Worm (Caenorhabditis elegans): ENCODE data around the gene unc-69.

Gene unc-69

DNA sequence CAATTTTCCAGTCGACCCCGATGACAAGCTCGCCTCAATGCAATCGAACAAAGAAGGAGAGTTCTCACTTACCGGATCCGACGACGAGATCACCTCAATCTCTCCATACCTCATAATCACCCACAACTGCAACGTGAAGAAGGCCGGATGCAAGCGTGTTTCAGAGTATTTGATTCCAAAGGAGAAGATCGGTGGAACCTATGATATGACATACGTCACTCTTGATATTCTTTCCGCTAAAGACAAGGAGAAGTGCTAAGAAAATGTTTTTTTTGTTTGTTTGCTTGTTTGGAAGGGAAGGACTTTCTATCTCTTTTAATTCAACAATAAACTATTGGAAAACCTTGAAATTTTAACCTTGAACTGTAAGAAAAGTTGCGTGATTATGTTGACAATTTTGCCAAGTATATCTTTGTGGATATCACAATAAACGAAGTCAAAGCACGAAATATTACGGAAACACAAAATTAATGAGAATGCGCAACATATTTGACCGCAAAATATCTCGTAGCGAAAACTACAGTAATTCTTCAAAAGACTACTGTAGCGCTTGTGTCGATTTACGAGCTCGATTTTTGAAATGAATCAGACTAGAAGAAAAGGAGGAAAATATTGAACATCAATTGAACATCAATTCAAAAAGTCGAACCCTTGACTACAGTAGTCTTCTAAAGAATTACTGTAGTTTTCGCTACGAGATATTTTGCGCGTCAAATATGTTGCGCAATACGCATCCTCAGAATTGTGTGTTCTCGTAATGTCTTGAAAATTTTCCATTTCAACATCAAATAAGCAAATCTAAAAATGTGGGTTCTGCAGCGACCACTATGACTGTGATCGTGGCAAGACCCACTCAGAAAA, 20.5 kb downstream of the unc-69 start:
- TF ChIP-seq nhr-20 (tag; optimal IDR thresholded peaks at IDR 0.05) (peak; percentile 40), blmp-1 (tag; optimal IDR thresholded peaks at IDR 0.05) (peak; percentile 25), unc-30 (tag; optimal IDR thresholded peaks at IDR 0.05) (no peak), jun-1 (tag; optimal IDR thresholded peaks at IDR 0.05) (no peak), lir-3 (tag; optimal IDR thresholded peaks at IDR 0.05; ENCODE audit: poor library complexity) (no peak), grh-1 (GFP tag; IDR thresholded peaks at IDR 0.05) (peak; percentile 12; the same call in 1 of the 2 replicates), elt-3 (tag; optimal IDR thresholded peaks at IDR 0.05) (peak in 1 of 6 experiments; percentile 67), nhr-47 (tag; optimal IDR thresholded peaks at IDR 0.05) (peak; percentile 26), snu-23 (GFP tag; optimal IDR thresholded peaks at IDR 0.05) (peak; percentile 27), lin-15B (tag; optimal IDR thresholded peaks at IDR 0.05) (no peak), mef-2 (tag; optimal IDR thresholded peaks at IDR 0.05) (no peak), nhr-85 (tag) (peak; percentile 88), isw-1 (GFP tag; IDR thresholded peaks at IDR 0.05) (no peak), efl-1 (optimal IDR thresholded peaks at IDR 0.05) (no peak), efl-1 (GFP tag; optimal IDR thresholded peaks at IDR 0.05 in 1 of 2) (peak in 1 of 2 experiments; percentile 4), nhr-90 (tag; optimal IDR thresholded peaks at IDR 0.05; ENCODE audit: poor library complexity) (peak; percentile 37), pag-3 (tag; optimal IDR thresholded peaks at IDR 0.05; ENCODE audit: borderline replicate concordance, insufficient read depth) (no peak), dpl-1 (GFP tag; optimal IDR thresholded peaks at IDR 0.05) (no peak), unc-98 (GFP tag; IDR thresholded peaks at IDR 0.05) (no peak), unc-62 (GFP tag; optimal IDR thresholded peaks at IDR 0.05) (no peak), unc-130 (tag; optimal IDR thresholded peaks at IDR 0.05) (no peak), egl-27 (tag; optimal IDR thresholded peaks at IDR 0.05) (no peak), skn-1 (tag; optimal IDR thresholded peaks at IDR 0.05) (no peak), nhr-76 (tag; optimal IDR thresholded peaks at IDR 0.05) (no peak), lin-14 (GFP tag; optimal IDR thresholded peaks at IDR 0.05) (peak; percentile 53), nhr-237 (tag; optimal IDR thresholded peaks at IDR 0.05) (no peak), nhr-71 (tag; optimal IDR thresholded peaks at IDR 0.05) (peak; percentile 37)

DNA sequence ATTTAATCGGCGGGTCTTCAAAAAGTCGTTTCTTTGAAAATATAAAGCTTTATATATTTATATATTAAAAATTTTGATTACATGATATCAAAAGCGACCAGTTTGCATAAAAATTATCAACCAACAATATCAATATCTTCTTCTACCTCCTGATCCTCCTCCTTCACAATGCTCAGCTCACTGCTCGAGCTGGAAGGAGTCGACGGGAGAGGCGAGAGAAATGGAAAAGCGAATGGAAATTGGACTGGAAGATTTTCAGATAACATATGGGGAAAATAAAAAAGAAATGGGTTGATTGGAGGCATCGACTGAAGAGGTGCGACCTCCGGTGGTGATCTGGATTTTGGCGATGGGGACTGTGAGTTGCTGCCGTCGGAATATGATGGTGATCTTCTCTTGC, 21.2 kb downstream of the unc-69 start:
- TF ChIP-seq efl-1 (optimal IDR thresholded peaks at IDR 0.05) (no peak), efl-1 (GFP tag; optimal IDR thresholded peaks at IDR 0.05 in 1 of 2) (peak in 1 of 2 experiments; percentile 56), fkh-10 (GFP tag; optimal IDR thresholded peaks at IDR 0.05) (no peak)

DNA sequence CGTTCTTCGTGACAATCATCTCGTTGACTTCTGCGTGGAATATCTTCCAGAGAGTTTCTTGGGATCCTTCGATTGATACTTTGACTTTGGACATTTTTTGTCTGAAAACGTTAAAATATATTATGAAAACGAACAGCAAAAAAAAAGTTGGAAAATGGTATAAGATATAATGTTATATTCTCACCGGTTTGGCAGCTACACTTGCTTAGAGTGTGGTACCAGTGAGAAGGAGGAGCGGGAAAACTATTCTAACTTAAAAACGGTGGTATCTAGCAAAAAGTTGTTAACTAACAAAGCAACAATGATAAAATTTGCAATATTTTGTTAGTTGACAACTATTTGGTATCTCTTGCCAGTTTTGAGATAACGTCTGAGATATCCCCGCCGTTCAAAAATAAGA, 23.0 kb downstream of the unc-69 start, which contains the start of gene tbx-9:
TSS of gene tbx-9 (minus strand) at position 101 of the 400 bp plus-strand sequence.
- TF ChIP-seq nhr-237 (tag; optimal IDR thresholded peaks at IDR 0.05) (no peak), nhr-47 (tag; optimal IDR thresholded peaks at IDR 0.05) (no peak), unc-30 (tag; optimal IDR thresholded peaks at IDR 0.05) (no peak), elt-3 (tag; optimal IDR thresholded peaks at IDR 0.05) (no peak), ets-5 (GFP tag; IDR thresholded peaks at IDR 0.05) (no peak), ztf-11 (tag; optimal IDR thresholded peaks at IDR 0.05) (no peak), skn-1 (tag; optimal IDR thresholded peaks at IDR 0.05) (no peak), fkh-10 (GFP tag; optimal IDR thresholded peaks at IDR 0.05) (no peak), pqm-1 (tag; optimal IDR thresholded peaks at IDR 0.05) (no peak), hlh-4 (tag; optimal IDR thresholded peaks at IDR 0.05) (no peak), nhr-19 (GFP tag; conservative IDR thresholded peaks at IDR 0.05) (no peak), grh-1 (GFP tag; IDR thresholded peaks at IDR 0.05) (no peak), tbx-2 (tag; optimal IDR thresholded peaks at IDR 0.05) (no peak), elt-2 (tag; optimal IDR thresholded peaks at IDR 0.05) (no peak)

DNA sequence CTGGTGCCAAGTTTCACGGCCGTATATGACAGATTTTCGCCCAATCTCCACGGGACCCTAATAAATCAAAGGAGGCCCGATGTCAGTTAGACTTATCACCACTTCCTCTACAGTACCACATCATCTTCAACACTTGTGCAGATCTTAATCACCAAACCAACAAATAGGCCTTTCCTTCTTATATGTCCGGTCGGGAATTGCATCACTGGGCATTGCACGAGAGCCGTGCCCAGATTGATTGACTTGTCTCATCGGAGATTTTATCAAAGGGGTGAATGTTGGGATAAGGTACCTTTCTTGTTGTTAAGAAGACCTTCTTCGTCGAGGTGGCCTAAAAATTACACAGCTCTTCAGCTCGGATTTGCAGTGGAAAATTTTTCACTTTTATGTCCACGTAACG, 26.0 kb downstream of the unc-69 start:
- TF ChIP-seq nhr-19 (GFP tag; conservative IDR thresholded peaks at IDR 0.05), result no peak
- TF ChIP-seq ztf-11 (tag; optimal IDR thresholded peaks at IDR 0.05), result no peak
- TF ChIP-seq fkh-10 (GFP tag; optimal IDR thresholded peaks at IDR 0.05), result no peak
- no peak for TF ChIP-seq unc-98 (GFP tag; IDR thresholded peaks at IDR 0.05)
- no peak for TF ChIP-seq aly-2 (tag; optimal IDR thresholded peaks at IDR 0.05)
- peak; percentile 36 for TF ChIP-seq nhr-85 (tag)
- TF ChIP-seq fos-1 (tag; optimal IDR thresholded peaks at IDR 0.05), result no peak
- no peak for TF ChIP-seq efl-1 (optimal IDR thresholded peaks at IDR 0.05)
- peak in 1 of 2 experiments; percentile 20 for TF ChIP-seq efl-1 (GFP tag; optimal IDR thresholded peaks at IDR 0.05 in 1 of 2)
- TF ChIP-seq pag-3 (tag; optimal IDR thresholded peaks at IDR 0.05; ENCODE audit: borderline replicate concordance, insufficient read depth), result no peak
- TF ChIP-seq lin-35 (GFP tag; optimal IDR thresholded peaks at IDR 0.05), result no peak
- TF ChIP-seq ets-5 (GFP tag; IDR thresholded peaks at IDR 0.05), result no peak
